Worm (Caenorhabditis elegans) whole organism, L2 larva: ENCODE measurements around the gene nspg-7.1.
"Not testable (repeated sequence)": the region's sequence is repeated elsewhere in the genome, so short reads cannot be mapped to it uniquely, and the experiment has no call there.

ENCODE experiments used
- C34F6.9 ChIP-seq: fragments of 150-350 bp; optimal IDR thresholded peaks from 2 replicates; lab custom pipeline; 2014; ENCODE audit warnings: missing biosample characterization, missing genetic modification characterization
- F13H6.1 ChIP-seq: sonication (generic microtip); optimal IDR thresholded peaks from 2 replicates; lab custom pipeline; 2016; ENCODE audit warnings: missing genetic modification characterization, missing compliant biosample characterization
- R02D3.7 ChIP-seq: fragments of 150-350 bp; optimal IDR thresholded peaks from 2 replicates; lab custom pipeline; 2014; ENCODE audit warnings: missing biosample characterization, missing genetic modification characterization
- alr-1 ChIP-seq: fragments of 150-350 bp; optimal IDR thresholded peaks from 2 replicates; lab custom pipeline; 2014; ENCODE audit warnings: missing biosample characterization, missing genetic modification characterization
- aly-2 ChIP-seq: fragments of 150-350 bp; optimal IDR thresholded peaks from 2 replicates; lab custom pipeline; 2014; ENCODE audit warnings: missing biosample characterization, missing genetic modification characterization
- ama-1 ChIP-seq: fragments of 150-350 bp; optimal IDR thresholded peaks from 2 replicates; lab custom pipeline; 2018; ENCODE audit warnings: inconsistent platforms
- ceh-16 ChIP-seq: fragments of 150-350 bp; optimal IDR thresholded peaks from 2 replicates; lab custom pipeline; 2014; ENCODE audit warnings: missing biosample characterization, missing genetic modification characterization
- ceh-82 ChIP-seq: fragments of 150-350 bp; optimal IDR thresholded peaks from 2 replicates; lab custom pipeline; 2014; ENCODE audit warnings: missing biosample characterization, missing genetic modification characterization
- crh-2 ChIP-seq: sonication (generic microtip); optimal IDR thresholded peaks from 2 replicates; lab custom pipeline; 2017; ENCODE audit warnings: missing biosample characterization, missing genetic modification characterization
- egl-27 ChIP-seq: sonication (generic microtip); optimal IDR thresholded peaks from 3 replicates; lab custom pipeline; 2017; ENCODE audit warnings: missing biosample characterization, missing genetic modification reagents, missing genetic modification characterization
- elt-3 ChIP-seq: sonication (generic microtip); optimal IDR thresholded peaks from 2 replicates; lab custom pipeline; 2017; ENCODE audit warnings: missing biosample characterization, missing genetic modification characterization
- fos-1 ChIP-seq: fragments of 150-350 bp; optimal IDR thresholded peaks from 2 replicates; lab custom pipeline; 2014; ENCODE audit warnings: missing biosample characterization, missing genetic modification characterization
- gmeb-1 ChIP-seq: fragments of 150-350 bp; optimal IDR thresholded peaks from 2 replicates; lab custom pipeline; 2014; ENCODE audit warnings: missing biosample characterization, missing genetic modification characterization
- lin-11 ChIP-seq: fragments of 150-350 bp; sonication (generic microtip); optimal IDR thresholded peaks from 2 replicates; lab custom pipeline; 2014; ENCODE audit warnings: missing biosample characterization, missing genetic modification characterization, inconsistent platforms, mixed read lengths
- lin-13 ChIP-seq: fragments of 150-350 bp; optimal IDR thresholded peaks from 2 replicates; lab custom pipeline; 2014; ENCODE audit warnings: missing biosample characterization, missing genetic modification reagents, missing genetic modification characterization
- lin-39 ChIP-seq: fragments of 150-350 bp; optimal IDR thresholded peaks from 2 replicates; lab custom pipeline; 2014; ENCODE audit warnings: missing biosample characterization, missing genetic modification reagents, missing genetic modification characterization
- lsy-2 ChIP-seq, 2 experiments: fragments of 150-350 bp in 1 of 2; sonication (generic microtip) in 1 of 2; optimal IDR thresholded peaks; 2 replicates each; lab custom pipeline; 2014 to 2017; ENCODE audit warnings: missing biosample characterization in 2 of 2, missing genetic modification characterization in 2 of 2
- mab-5 ChIP-seq: fragments of 150-350 bp; optimal IDR thresholded peaks from 2 replicates; lab custom pipeline; 2014; ENCODE audit warnings: missing biosample characterization, missing genetic modification characterization
- mdl-1 ChIP-seq, 2 experiments: fragments of 150-350 bp in 1 of 2; sonication (generic microtip) in 1 of 2; optimal IDR thresholded peaks; 2 replicates each; lab custom pipeline; 2017; ENCODE audit warnings: missing biosample characterization in 2 of 2, missing genetic modification characterization in 2 of 2
- nhr-10 ChIP-seq: sonication (generic microtip); optimal IDR thresholded peaks from 2 replicates; lab custom pipeline; 2017; ENCODE audit warnings: missing biosample characterization, missing genetic modification characterization
- nhr-11 ChIP-seq: fragments of 150-350 bp; optimal IDR thresholded peaks from 2 replicates; lab custom pipeline; 2014; ENCODE audit warnings: missing biosample characterization, missing genetic modification characterization
- nhr-12 ChIP-seq: fragments of 150-350 bp; optimal IDR thresholded peaks from 2 replicates; lab custom pipeline; 2014; ENCODE audit warnings: missing biosample characterization, missing genetic modification characterization
- nhr-129 ChIP-seq: fragments of 150-350 bp; optimal IDR thresholded peaks from 2 replicates; lab custom pipeline; 2014; ENCODE audit warnings: missing biosample characterization, missing genetic modification characterization
- nhr-21 ChIP-seq: fragments of 150-350 bp; optimal IDR thresholded peaks from 2 replicates; lab custom pipeline; 2014; ENCODE audit warnings: missing biosample characterization, missing genetic modification characterization
- nhr-237 ChIP-seq: fragments of 150-350 bp; optimal IDR thresholded peaks from 2 replicates; lab custom pipeline; 2014; ENCODE audit warnings: missing biosample characterization, missing genetic modification characterization
- nhr-6 ChIP-seq: fragments of 150-350 bp; optimal IDR thresholded peaks from 2 replicates; lab custom pipeline; 2014; ENCODE audit warnings: missing biosample characterization, missing genetic modification characterization
- nhr-77 ChIP-seq: fragments of 150-350 bp; optimal IDR thresholded peaks from 2 replicates; lab custom pipeline; 2014; ENCODE audit warnings: missing biosample characterization, missing genetic modification characterization
- peb-1 ChIP-seq: fragments of 150-350 bp; optimal IDR thresholded peaks from 2 replicates; lab custom pipeline; 2014; ENCODE audit warnings: missing biosample characterization, missing genetic modification characterization
- sem-4 ChIP-seq: fragments of 150-350 bp; optimal IDR thresholded peaks from 2 replicates; lab custom pipeline; 2014; ENCODE audit warnings: missing biosample characterization, missing genetic modification reagents, missing genetic modification characterization
- skn-1 ChIP-seq: sonication (generic microtip); optimal IDR thresholded peaks from 2 replicates; lab custom pipeline; 2017; ENCODE audit warnings: missing biosample characterization, missing genetic modification characterization
- sma-3 ChIP-seq: sonication (generic microtip); optimal IDR thresholded peaks from 2 replicates; lab custom pipeline; 2016; ENCODE audit warnings: missing genetic modification reagents, missing genetic modification characterization, missing compliant biosample characterization
- snpc-4 ChIP-seq: fragments of 150-350 bp; optimal IDR thresholded peaks from 2 replicates; lab custom pipeline; 2014; ENCODE audit warnings: missing biosample characterization, missing genetic modification characterization
- unc-39 ChIP-seq: fragments of 150-350 bp; optimal IDR thresholded peaks from 2 replicates; lab custom pipeline; 2014; ENCODE audit warnings: missing biosample characterization, missing genetic modification characterization
- unc-55 ChIP-seq: fragments of 150-350 bp; sonication (generic microtip); optimal IDR thresholded peaks from 3 replicates; lab custom pipeline; 2014; ENCODE audit warnings: missing biosample characterization, missing genetic modification reagents, missing genetic modification characterization
- unc-62 ChIP-seq: fragments of 150-350 bp; optimal IDR thresholded peaks from 2 replicates; lab custom pipeline; 2014; ENCODE audit warnings: missing biosample characterization, missing genetic modification reagents, missing genetic modification characterization
- zag-1 ChIP-seq: fragments of 150-350 bp; optimal IDR thresholded peaks from 2 replicates; lab custom pipeline; 2014; ENCODE audit warnings: missing biosample characterization, missing genetic modification characterization
- ztf-1 ChIP-seq: fragments of 200-800 bp; sonication (Bioruptor generic); conservative IDR thresholded peaks from 2 replicates; pipeline ENCODE4 v1.3.6; 2022; ENCODE audit warnings: missing genetic modification characterization, missing compliant biosample characterization
- ztf-11 ChIP-seq: sonication (generic microtip); optimal IDR thresholded peaks from 2 replicates; lab custom pipeline; 2017; ENCODE audit warnings: missing biosample characterization, missing genetic modification characterization
- ztf-4 ChIP-seq: fragments of 150-350 bp; optimal IDR thresholded peaks from 2 replicates; lab custom pipeline; 2014; ENCODE audit warnings: missing biosample characterization, missing genetic modification characterization

Gene nspg-7.1

ce11 chrIV:9316068-9316681 is 14.5 kb downstream of the nspg-7.1 start, which contains the start of the genes F49C12.9 and rpn-7 (continued):
- TF ChIP-seq nhr-237 (tag; lab: Kevin White, UChicago) (no peak), ztf-1 (GFP tag; lab: Robert Waterston, UW) (no peak), unc-39 (no peak), C34F6.9 (tag; lab: Kevin White, UChicago) (peak; percentile 59), R02D3.7 (tag; lab: Kevin White, UChicago) (no peak), F13H6.1 (tag; lab: Kevin White, UChicago) (no peak), ceh-16 (tag; lab: Kevin White, UChicago) (no peak), crh-2 (tag; lab: Kevin White, UChicago) (peak; percentile 5), nhr-10 (tag; lab: Kevin White, UChicago) (no peak), nhr-12 (no peak), ama-1 (lab: Kevin White, UChicago) (no peak), mab-5 (tag; lab: Kevin White, UChicago) (no peak), lin-11 (tag; lab: Kevin White, UChicago) (peak; percentile 18), elt-3 (tag; lab: Kevin White, UChicago) (no peak), peb-1 (tag; lab: Kevin White, UChicago) (no peak), ceh-82 (tag; lab: Kevin White, UChicago) (no peak), unc-62 (GFP tag; lab: Kevin White, UChicago) (no peak), lsy-2 (tag; optimal IDR thresholded peaks at IDR 0.05; lab: Kevin White, UChicago) (peak in 1 of 2 experiments; percentile 3), ztf-11 (tag; lab: Kevin White, UChicago) (no peak), alr-1 (tag; lab: Kevin White, UChicago) (no peak), nhr-11 (tag; lab: Kevin White, UChicago) (no peak), nhr-129 (peak; percentile 61), skn-1 (tag; lab: Kevin White, UChicago) (peak; percentile 97), lin-39 (no peak), zag-1 (tag; lab: Kevin White, UChicago) (no peak)

ce11 chrIV:9312827-9313226 is 17.8 kb downstream of the nspg-7.1 start, which contains the start of gene F49C12.7:
Gene F49C12.7, minus strand, starts transcription at chrIV:9312927.
- not testable (repeated sequence) for TF ChIP-seq nhr-12; lin-13 (GFP tag; lab: Kevin White, UChicago); mab-5 (tag; lab: Kevin White, UChicago)

ce11 chrIV:9310935-9311566 is 19.6 kb downstream of the nspg-7.1 start:
- TF ChIP-seq R02D3.7 (tag; lab: Kevin White, UChicago) (no peak), fos-1 (tag; lab: Kevin White, UChicago) (peak; percentile 50), snpc-4 (tag; lab: Kevin White, UChicago) (no peak), unc-62 (GFP tag; lab: Kevin White, UChicago) (no peak), nhr-77 (tag; lab: Kevin White, UChicago) (no peak), F13H6.1 (tag; lab: Kevin White, UChicago) (no peak), gmeb-1 (tag; lab: Kevin White, UChicago) (no peak), lin-39 (no peak)

- no peak for TF ChIP-seq ztf-1 (GFP tag; lab: Robert Waterston, UW)
- TF ChIP-seq C34F6.9 (tag; lab: Kevin White, UChicago), result no peak
- no peak for TF ChIP-seq crh-2 (tag; lab: Kevin White, UChicago)
- no peak for TF ChIP-seq gmeb-1 (tag; lab: Kevin White, UChicago)
These were observed 21.7 kb downstream of the nspg-7.1 start, which contains the start of gene F49C12.6 for ce11 chrIV:9308975-9309374. Gene F49C12.6, minus strand, starts transcription at chrIV:9309075.

- TF ChIP-seq unc-55, result no peak
These were observed 26.0 kb downstream of the nspg-7.1 start, which contains the start of gene F49C12.5 for ce11 chrIV:9304617-9305016. Gene F49C12.5, plus strand, starts transcription at chrIV:9304917.

ce11 chrIV:9303994-9304393 is 26.7 kb downstream of the nspg-7.1 start, which contains the start of gene F49C12.4:
Gene F49C12.4, minus strand, starts transcription at chrIV:9304094.
- TF ChIP-seq mdl-1 (tag; optimal IDR thresholded peaks at IDR 0.05; lab: Kevin White, UChicago) (no peak), lsy-2 (tag; optimal IDR thresholded peaks at IDR 0.05; lab: Kevin White, UChicago) (no peak), elt-3 (tag; lab: Kevin White, UChicago) (no peak), lin-39 (no peak), sem-4 (no peak), sma-3 (no peak), snpc-4 (tag; lab: Kevin White, UChicago) (no peak), lin-13 (GFP tag; lab: Kevin White, UChicago) (no peak), peb-1 (tag; lab: Kevin White, UChicago) (no peak), ztf-4 (tag; lab: Kevin White, UChicago) (no peak), aly-2 (tag; lab: Kevin White, UChicago) (no peak), egl-27 (no peak), nhr-77 (tag; lab: Kevin White, UChicago) (no peak), nhr-21 (tag; lab: Kevin White, UChicago) (no peak), nhr-6 (no peak), fos-1 (tag; lab: Kevin White, UChicago) (no peak), R02D3.7 (tag; lab: Kevin White, UChicago) (no peak), lin-11 (tag; lab: Kevin White, UChicago) (no peak)
